Worm (Caenorhabditis elegans) whole organism, L1 larva: Measurements from ENCODE around the gene nhr-126.

ENCODE experiments used
- C16A3.4 ChIP-seq: fragments of 150-350 bp; optimal IDR thresholded peaks from 2 replicates; lab custom pipeline; 2014; ENCODE audit warnings: missing biosample characterization, missing genetic modification characterization
- blmp-1 ChIP-seq: fragments of 150-350 bp; optimal IDR thresholded peaks from 2 replicates; lab custom pipeline; 2014; ENCODE audit warnings: missing biosample characterization, missing genetic modification characterization
- ceh-8 ChIP-seq: fragments of 200-800 bp; sonication (Bioruptor generic); optimal IDR thresholded peaks from 2 replicates; lab custom pipeline; 2018; ENCODE audit warnings: mild to moderate bottlenecking, missing genetic modification characterization, moderate library complexity, missing compliant biosample characterization
- ceh-88 ChIP-seq: fragments of 200-800 bp; sonication (Bioruptor generic); IDR thresholded peaks from 2 replicates; pipeline ENCODE4 v1.3.6; 2022; ENCODE audit warnings: missing genetic modification characterization, missing compliant biosample characterization
- ces-1 ChIP-seq: fragments of 150-350 bp; optimal IDR thresholded peaks from 2 replicates; lab custom pipeline; 2014; ENCODE audit warnings: missing biosample characterization, missing genetic modification reagents, missing genetic modification characterization
- dpl-1 ChIP-seq, 3 experiments: fragments of 150-350 bp in 2 of 3; sonication (generic microtip) in 1 of 3; optimal IDR thresholded peaks; 2 replicates each; lab custom pipeline; 2014 to 2017; ENCODE audit warnings: missing biosample characterization in 3 of 3, missing genetic modification characterization in 3 of 3, missing genetic modification reagents in 3 of 3
- efl-1 ChIP-seq, 4 experiments: fragments of 150-350 bp; optimal IDR thresholded peaks in 3 of 4; peaks in 1 of 4; 1 replicate in 1 of 4; 2 replicates in 3 of 4; lab custom pipeline; 2014; ENCODE audit warnings: missing biosample characterization in 2 of 4, missing genetic modification characterization in 2 of 4, missing genetic modification reagents in 2 of 4
- elt-2 ChIP-seq: sonication (generic microtip); optimal IDR thresholded peaks from 2 replicates; lab custom pipeline; 2016; ENCODE audit warnings: missing genetic modification characterization, mild to moderate bottlenecking, inconsistent platforms, missing compliant biosample characterization, missing genetic modification reagents
- elt-3 ChIP-seq, 6 experiments: fragments of 150-350 bp in 1 of 6; sonication (generic microtip); optimal IDR thresholded peaks; 2 replicates each; lab custom pipeline; 2017 to 2018; ENCODE audit warnings: missing biosample characterization in 6 of 6, missing genetic modification characterization in 6 of 6, inconsistent platforms in 1 of 6
- ets-5 ChIP-seq: fragments of 200-800 bp; sonication (Bioruptor generic); IDR thresholded peaks from 2 replicates; pipeline ENCODE4 v1.3.6; 2022; ENCODE audit warnings: missing genetic modification characterization, missing compliant biosample characterization
- fos-1 ChIP-seq: fragments of 150-350 bp; optimal IDR thresholded peaks from 2 replicates; lab custom pipeline; 2014; ENCODE audit warnings: missing biosample characterization, missing genetic modification characterization
- grh-1 ChIP-seq: fragments of 200-800 bp; sonication (Bioruptor generic); IDR thresholded peaks from 2 replicates; pipeline ENCODE4 v1.3.6; 2022; ENCODE audit warnings: missing genetic modification reagents, missing genetic modification characterization, missing compliant biosample characterization
- hlh-17 ChIP-seq: fragments of 200-800 bp; sonication (Bioruptor generic); optimal IDR thresholded peaks from 2 replicates; lab custom pipeline; 2018; ENCODE audit warnings: missing genetic modification characterization, mild to moderate bottlenecking, missing compliant biosample characterization, moderate library complexity, borderline replicate concordance
- irx-1 ChIP-seq: sonication (generic microtip); optimal IDR thresholded peaks from 2 replicates; lab custom pipeline; 2016; ENCODE audit warnings: missing genetic modification characterization, missing compliant biosample characterization
- lin-14 ChIP-seq: fragments of 200-800 bp; sonication (Bioruptor generic); optimal IDR thresholded peaks from 2 replicates; lab custom pipeline; 2018; ENCODE audit warnings: mild to moderate bottlenecking, missing genetic modification characterization, moderate library complexity, missing compliant biosample characterization
- lin-35 ChIP-seq, 2 experiments: fragments of 150-350 bp; optimal IDR thresholded peaks; 2 replicates each; lab custom pipeline; 2014; ENCODE audit warnings: missing biosample characterization in 2 of 2, missing genetic modification characterization in 2 of 2, missing genetic modification reagents in 2 of 2
- lir-3 ChIP-seq: sonication (generic microtip); optimal IDR thresholded peaks from 2 replicates; lab custom pipeline; 2016; ENCODE audit warnings: mild to moderate bottlenecking, missing genetic modification characterization, moderate library complexity, missing compliant biosample characterization; ENCODE audit not compliant: poor library complexity
- lsy-2 ChIP-seq, 2 experiments: fragments of 150-350 bp; optimal IDR thresholded peaks; 2 replicates each; lab custom pipeline; 2014; ENCODE audit warnings: missing biosample characterization in 2 of 2, missing genetic modification characterization in 2 of 2
- mab-9 ChIP-seq: fragments of 200-800 bp; sonication (Bioruptor generic); IDR thresholded peaks from 2 replicates; pipeline ENCODE4 v1.3.6; 2022; ENCODE audit warnings: missing genetic modification reagents, missing genetic modification characterization, missing compliant biosample characterization
- mdl-1 ChIP-seq, 2 experiments: fragments of 150-350 bp; optimal IDR thresholded peaks; 2 replicates each; lab custom pipeline; 2014 to 2017; ENCODE audit warnings: missing biosample characterization in 2 of 2, missing genetic modification characterization in 2 of 2, inconsistent platforms in 1 of 2
- mep-1 ChIP-seq: fragments of 150-350 bp; optimal IDR thresholded peaks from 2 replicates; lab custom pipeline; 2014; ENCODE audit warnings: missing biosample characterization, missing genetic modification characterization
- nhr-12 ChIP-seq: sonication (generic microtip); optimal IDR thresholded peaks from 2 replicates; lab custom pipeline; 2017; ENCODE audit warnings: missing biosample characterization, missing genetic modification characterization
- nhr-19 ChIP-seq: fragments of 200-800 bp; sonication (Bioruptor generic); conservative IDR thresholded peaks from 2 replicates; pipeline ENCODE4 v1.3.6; 2022; ENCODE audit warnings: missing genetic modification characterization, missing compliant biosample characterization
- nhr-20 ChIP-seq: sonication (generic microtip); optimal IDR thresholded peaks from 2 replicates; lab custom pipeline; 2016; ENCODE audit warnings: mild to moderate bottlenecking, missing genetic modification characterization, missing compliant biosample characterization
- nhr-71 ChIP-seq: sonication (generic microtip); optimal IDR thresholded peaks from 2 replicates; lab custom pipeline; 2016; ENCODE audit warnings: mild to moderate bottlenecking, missing genetic modification characterization, moderate library complexity, missing compliant biosample characterization
- nhr-77 ChIP-seq: fragments of 150-350 bp; optimal IDR thresholded peaks from 2 replicates; lab custom pipeline; 2014; ENCODE audit warnings: missing biosample characterization, missing genetic modification characterization
- nhr-85 ChIP-seq: sonication (generic microtip); peaks from one replicate; lab custom pipeline; 2016; ENCODE audit warnings: missing genetic modification characterization, inconsistent platforms, missing compliant biosample characterization
- rnt-1 ChIP-seq: sonication (generic microtip); optimal IDR thresholded peaks from 2 replicates; lab custom pipeline; 2016; ENCODE audit warnings: mild to moderate bottlenecking, missing genetic modification characterization, moderate library complexity, missing compliant biosample characterization
- skn-1 ChIP-seq: fragments of 150-350 bp; optimal IDR thresholded peaks from 2 replicates; lab custom pipeline; 2014; ENCODE audit warnings: missing biosample characterization, missing genetic modification characterization
- snpc-4 ChIP-seq: fragments of 150-350 bp; optimal IDR thresholded peaks from 2 replicates; lab custom pipeline; 2014; ENCODE audit warnings: missing biosample characterization, missing genetic modification characterization
- snu-23 ChIP-seq: sonication (generic microtip); optimal IDR thresholded peaks from 2 replicates; lab custom pipeline; 2016; ENCODE audit warnings: missing genetic modification characterization, missing compliant biosample characterization
- sup-37 ChIP-seq: fragments of 200-800 bp; sonication (Bioruptor generic); optimal IDR thresholded peaks from 2 replicates; lab custom pipeline; 2018; ENCODE audit warnings: mild to moderate bottlenecking, missing genetic modification characterization, missing compliant biosample characterization
- swsn-7 ChIP-seq: sonication (generic microtip); optimal IDR thresholded peaks from 2 replicates; lab custom pipeline; 2016; ENCODE audit warnings: missing genetic modification characterization, missing compliant biosample characterization
- unc-130 ChIP-seq: fragments of 150-350 bp; optimal IDR thresholded peaks from 2 replicates; lab custom pipeline; 2017; ENCODE audit warnings: missing biosample characterization, missing genetic modification characterization, inconsistent platforms
- unc-62 ChIP-seq: fragments of 150-350 bp; optimal IDR thresholded peaks from 2 replicates; lab custom pipeline; 2014; ENCODE audit warnings: missing biosample characterization, missing genetic modification reagents, missing genetic modification characterization
- unc-86 ChIP-seq: sonication (generic microtip); optimal IDR thresholded peaks from 2 replicates; lab custom pipeline; 2016; ENCODE audit warnings: missing genetic modification characterization, missing compliant biosample characterization
- zip-4 ChIP-seq: fragments of 200-800 bp; sonication (Bioruptor generic); optimal IDR thresholded peaks from 2 replicates; lab custom pipeline; 2018; ENCODE audit warnings: mild to moderate bottlenecking, missing genetic modification characterization, moderate library complexity, missing compliant biosample characterization
- ztf-11 ChIP-seq, 2 experiments: sonication (generic microtip); optimal IDR thresholded peaks; 2 replicates each; lab custom pipeline; 2016 to 2017; ENCODE audit warnings: missing genetic modification characterization in 2 of 2, missing biosample characterization in 1 of 2, missing compliant biosample characterization in 1 of 2

Gene nhr-126

ce11 chrV:2207527-2207926, 21.4 kb upstream of the nhr-126 start:
- TF ChIP-seq C16A3.4 (tag; lab: Kevin White, UChicago) (no peak), ztf-11 (tag; optimal IDR thresholded peaks at IDR 0.05; lab: Kevin White, UChicago) (no peak), unc-62 (GFP tag; lab: Kevin White, UChicago) (no peak), grh-1 (GFP tag; lab: Robert Waterston, UW) (no peak), nhr-12 (tag; lab: Kevin White, UChicago) (no peak), swsn-7 (tag; lab: Kevin White, UChicago) (no peak), ceh-8 (GFP tag; lab: Kevin White, UChicago) (no peak), lsy-2 (tag; optimal IDR thresholded peaks at IDR 0.05; lab: Kevin White, UChicago) (no peak), nhr-85 (no peak), nhr-77 (tag; lab: Kevin White, UChicago) (no peak), hlh-17 (no peak), ets-5 (GFP tag; lab: Robert Waterston, UW) (no peak)

ce11 chrV:2211936-2212335, 16.9 kb upstream of the nhr-126 start, which contains the start of gene nhr-133:
TSS of gene nhr-133 (minus strand) at chrV:2212118.
- TF ChIP-seq zip-4 (GFP tag; lab: Kevin White, UChicago) (no peak), grh-1 (GFP tag; lab: Robert Waterston, UW) (no peak), nhr-19 (GFP tag; lab: Robert Waterston, UW) (no peak), ces-1 (no peak), efl-1 (optimal IDR thresholded peaks at IDR 0.05; lab: Kevin White, UChicago) (peak in 1 of 2 experiments; percentile 17), efl-1 (GFP tag; optimal IDR thresholded peaks at IDR 0.05 in 1 of 2; lab: Kevin White, UChicago) (no peak), unc-130 (tag; lab: Kevin White, UChicago) (no peak), elt-2 (tag; lab: Kevin White, UChicago) (peak; percentile 9), nhr-20 (tag; lab: Kevin White, UChicago) (peak; percentile 73), ztf-11 (tag; optimal IDR thresholded peaks at IDR 0.05; lab: Kevin White, UChicago) (no peak), mdl-1 (tag; optimal IDR thresholded peaks at IDR 0.05; lab: Kevin White, UChicago) (peak in 1 of 2 experiments; percentile 62), sup-37 (no peak), rnt-1 (tag; lab: Kevin White, UChicago) (no peak), mab-9 (no peak), C16A3.4 (tag; lab: Kevin White, UChicago) (no peak), blmp-1 (tag; lab: Kevin White, UChicago) (peak; percentile 22), dpl-1 (GFP tag; optimal IDR thresholded peaks at IDR 0.05; lab: Kevin White, UChicago) (peak in 2 of 3 experiments; percentile 2 to 8), ets-5 (GFP tag; lab: Robert Waterston, UW) (no peak), snu-23 (GFP tag; lab: Kevin White, UChicago) (peak; percentile 39), snpc-4 (tag; lab: Kevin White, UChicago) (no peak), elt-3 (tag; optimal IDR thresholded peaks at IDR 0.05; lab: Kevin White, UChicago) (no peak), ceh-88 (GFP tag; lab: Robert Waterston, UW) (no peak), fos-1 (tag; lab: Kevin White, UChicago) (no peak), lir-3 (no peak), lin-35 (GFP tag; optimal IDR thresholded peaks at IDR 0.05; lab: Kevin White, UChicago) (peak in 1 of 2 experiments; percentile 45)

- TF ChIP-seq mep-1 (tag; lab: Kevin White, UChicago) (peak; percentile 0), unc-86 (tag; lab: Kevin White, UChicago) (peak; percentile 10), snu-23 (GFP tag; lab: Kevin White, UChicago) (peak; percentile 2), mab-9 (no peak), lin-14 (GFP tag; lab: Kevin White, UChicago) (no peak), nhr-71 (tag; lab: Kevin White, UChicago) (peak; percentile 11), skn-1 (tag; lab: Kevin White, UChicago) (peak; percentile 34), nhr-20 (tag; lab: Kevin White, UChicago) (peak; percentile 36), blmp-1 (tag; lab: Kevin White, UChicago) (peak; percentile 2), lsy-2 (tag; optimal IDR thresholded peaks at IDR 0.05; lab: Kevin White, UChicago) (peak in 1 of 2 experiments; percentile 14), lin-35 (GFP tag; optimal IDR thresholded peaks at IDR 0.05; lab: Kevin White, UChicago) (peak in 1 of 2 experiments; percentile 16), irx-1 (tag; lab: Kevin White, UChicago) (no peak), efl-1 (optimal IDR thresholded peaks at IDR 0.05; lab: Kevin White, UChicago) (no peak), efl-1 (GFP tag; optimal IDR thresholded peaks at IDR 0.05 in 1 of 2; lab: Kevin White, UChicago) (peak in 1 of 2 experiments; percentile 54)
- TF ChIP-seq, all 84 proteins: peak for 10
Observed at ce11 chrV:2214428-2215038, 14.3 kb upstream of the nhr-126 start, which contains the start of gene nhr-184. TSS of gene nhr-184 (minus strand) at chrV:2214478.
